Worm (Caenorhabditis elegans) whole organism, early embryonic: ENCODE data around the gene cdk-5.

Source experiments
- F13C5.2 ChIP-seq: sonication (generic microtip); optimal IDR thresholded peaks from 2 replicates; lab custom pipeline; 2017; ENCODE audit warnings: mild to moderate bottlenecking, missing genetic modification characterization, inconsistent platforms, missing compliant biosample characterization
- aly-1 ChIP-seq: sonication (generic microtip); optimal IDR thresholded peaks from 2 replicates; lab custom pipeline; 2016; ENCODE audit warnings: missing genetic modification characterization, missing compliant biosample characterization
- ama-1 ChIP-seq: fragments of 150-350 bp; optimal IDR thresholded peaks from 2 replicates; lab custom pipeline; 2014
- ceh-13 ChIP-seq: fragments of 200-800 bp; sonication (Bioruptor generic); optimal IDR thresholded peaks from 2 replicates; lab custom pipeline; 2018; ENCODE audit warnings: mild to moderate bottlenecking, missing genetic modification characterization, missing compliant biosample characterization
- ceh-36 ChIP-seq: sonication (generic microtip); optimal IDR thresholded peaks from 2 replicates; lab custom pipeline; 2016; ENCODE audit warnings: missing genetic modification characterization, inconsistent platforms, missing compliant biosample characterization
- ets-7 ChIP-seq: sonication (generic microtip); optimal IDR thresholded peaks from 2 replicates; lab custom pipeline; 2016; ENCODE audit warnings: missing genotype, missing genetic modification characterization, missing compliant biosample characterization
- hmbx-1 ChIP-seq: sonication (generic microtip); optimal IDR thresholded peaks from 2 replicates; lab custom pipeline; 2016; ENCODE audit warnings: mild to moderate bottlenecking, missing genetic modification characterization, missing compliant biosample characterization
- hmg-4 ChIP-seq: fragments of 200-800 bp; sonication (Bioruptor generic); optimal IDR thresholded peaks from 2 replicates; lab custom pipeline; 2018; ENCODE audit warnings: mild to moderate bottlenecking, missing genetic modification characterization, missing compliant biosample characterization
- scrt-1 ChIP-seq: fragments of 200-800 bp; sonication (Bioruptor generic); IDR thresholded peaks from 2 replicates; pipeline ENCODE4 v1.3.6; 2022; ENCODE audit warnings: missing genetic modification characterization, missing compliant biosample characterization

DNA sequence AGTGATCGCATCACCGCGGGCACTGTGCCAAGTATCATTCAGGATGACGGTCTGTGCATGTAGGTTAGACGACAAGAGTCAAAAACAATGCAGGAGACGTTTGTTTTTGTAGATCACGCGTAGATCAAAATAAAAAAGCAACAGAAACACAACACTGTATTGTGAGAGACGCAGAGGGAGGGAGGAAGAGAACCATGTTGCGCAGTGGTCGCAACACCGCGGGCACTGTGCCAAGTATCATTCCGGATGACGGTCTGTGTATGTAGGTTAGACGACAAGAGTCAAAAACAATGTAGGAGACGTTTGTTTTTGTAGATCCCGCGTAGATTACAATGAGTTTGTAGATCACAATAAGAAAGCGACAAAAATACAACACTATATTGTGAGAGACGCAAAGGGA, 47.2 kb downstream of the cdk-5 start:
- TF ChIP-seq aly-1 (tag; lab: Kevin White, UChicago) (no peak), F13C5.2 (tag; lab: Kevin White, UChicago) (no peak), ets-7 (tag; lab: Kevin White, UChicago) (no peak), ceh-36 (tag; lab: Kevin White, UChicago) (no peak), ama-1 (lab: Kevin White, UChicago) (no peak), ceh-13 (no peak), scrt-1 (GFP tag; lab: Robert Waterston, UW) (no peak), hmg-4 (no peak), hmbx-1 (tag; lab: Kevin White, UChicago) (no peak)
